Fruit fly (Drosophila melanogaster) Kc167 (cell line): ENCODE measurements around the gene Rint1.

Source experiments
- Myc ChIP-seq: fragments of >200 bp; optimal IDR thresholded peaks from 2 replicates; lab custom pipeline; 2017; ENCODE audit warnings: missing external identifiers
- Sin3A ChIP-seq: fragments of >200 bp; optimal IDR thresholded peaks from 2 replicates; lab custom pipeline; 2018; ENCODE audit warnings: missing external identifiers
- h ChIP-seq: fragments of >200 bp; optimal IDR thresholded peaks from 3 replicates; lab custom pipeline; 2018; ENCODE audit warnings: missing external identifiers
- insv ChIP-seq: fragments of >200 bp; optimal IDR thresholded peaks from 3 replicates; lab custom pipeline; 2018; ENCODE audit warnings: missing external identifiers
- psq ChIP-seq: fragments of >200 bp; optimal IDR thresholded peaks from 2 replicates; lab custom pipeline; 2017; ENCODE audit warnings: missing external identifiers
- ttk ChIP-seq: sonication (Bioruptor generic); optimal IDR thresholded peaks from 2 replicates; lab custom pipeline; 2017; ENCODE audit warnings: missing external identifiers

Gene Rint1

DNA sequence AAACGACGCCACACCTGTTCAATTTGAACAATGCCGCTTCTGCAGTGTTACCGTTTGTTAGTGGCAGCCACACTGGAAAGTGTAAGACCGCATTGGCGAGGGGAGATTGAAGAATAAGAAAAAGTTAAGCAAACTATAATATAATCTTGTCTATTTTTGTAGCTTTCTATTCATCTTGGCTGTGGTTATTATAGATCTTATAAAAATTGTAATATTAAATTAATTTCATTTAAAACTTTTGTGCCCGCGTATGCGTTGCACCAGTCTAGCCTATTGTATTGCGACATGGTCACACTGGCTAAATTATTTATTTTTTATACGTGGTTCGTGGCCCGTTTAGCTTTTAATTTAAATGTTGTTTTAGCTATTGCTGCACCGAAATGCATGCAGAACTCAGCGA, at the start of gene Rint1, which contains the start of gene RhoGEF4:
TSS of gene Rint1 (plus strand) at position 272 of the 400 bp plus-strand sequence.
TSS of gene RhoGEF4 (minus strand) at position 64 of the 400 bp plus-strand sequence.
- TF ChIP-seq psq (lab: Kevin White, UChicago) = no peak
- TF ChIP-seq Sin3A = no peak
- TF ChIP-seq Myc (lab: Kevin White, UChicago) = no peak
- no peak for TF ChIP-seq ttk
- no peak for TF ChIP-seq h (lab: Kevin White, UChicago)
- TF ChIP-seq insv (lab: Kevin White, UChicago) = no peak

DNA sequence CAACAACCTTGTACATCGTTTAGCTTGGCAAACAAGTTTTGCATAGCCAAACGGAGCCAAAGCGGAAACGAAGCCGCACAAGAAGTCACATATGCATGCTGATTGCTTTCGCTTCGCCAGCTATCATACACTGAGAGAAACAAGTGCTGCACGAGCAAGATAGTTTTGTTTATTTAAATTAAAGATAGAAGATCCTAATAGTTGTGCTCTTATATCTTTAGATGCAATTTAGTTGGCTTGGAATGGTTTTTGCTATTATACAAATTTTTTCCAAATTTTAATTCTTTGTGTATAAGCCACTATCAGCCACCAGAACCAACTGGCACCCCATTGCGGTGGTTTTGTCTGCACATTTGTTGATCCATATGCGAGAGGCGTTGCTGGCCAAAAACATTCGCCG, 39.9 kb upstream of the Rint1 start:
- TF ChIP-seq Myc (lab: Kevin White, UChicago) (no peak), h (lab: Kevin White, UChicago) (no peak), psq (lab: Kevin White, UChicago) (no peak), Sin3A (no peak), ttk (no peak), insv (lab: Kevin White, UChicago) (no peak)

DNA sequence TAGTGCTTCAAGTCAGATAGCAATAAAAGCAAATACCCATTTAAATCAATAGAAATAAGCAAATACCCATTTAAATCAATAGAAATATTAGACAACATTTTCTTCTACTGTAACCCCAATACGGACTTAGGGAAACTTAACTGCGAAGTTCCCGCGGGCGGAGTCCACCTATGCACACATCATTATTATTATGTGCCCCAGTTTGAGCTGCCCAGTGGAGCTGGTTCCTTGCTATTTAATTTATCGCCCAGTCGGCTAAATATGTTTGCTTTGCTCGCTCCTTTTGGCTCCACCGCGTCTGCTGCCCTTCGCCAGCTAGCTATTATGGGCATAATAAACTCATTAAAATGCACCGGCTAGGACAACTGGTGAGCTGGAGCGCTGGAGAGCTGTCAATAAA, 22.8 kb upstream of the Rint1 start:
- no peak for TF ChIP-seq psq (lab: Kevin White, UChicago)
- no peak for TF ChIP-seq Myc (lab: Kevin White, UChicago)
- no peak for TF ChIP-seq insv (lab: Kevin White, UChicago)
- TF ChIP-seq ttk = no peak
- TF ChIP-seq h (lab: Kevin White, UChicago) = no peak
- no peak for TF ChIP-seq Sin3A

DNA sequence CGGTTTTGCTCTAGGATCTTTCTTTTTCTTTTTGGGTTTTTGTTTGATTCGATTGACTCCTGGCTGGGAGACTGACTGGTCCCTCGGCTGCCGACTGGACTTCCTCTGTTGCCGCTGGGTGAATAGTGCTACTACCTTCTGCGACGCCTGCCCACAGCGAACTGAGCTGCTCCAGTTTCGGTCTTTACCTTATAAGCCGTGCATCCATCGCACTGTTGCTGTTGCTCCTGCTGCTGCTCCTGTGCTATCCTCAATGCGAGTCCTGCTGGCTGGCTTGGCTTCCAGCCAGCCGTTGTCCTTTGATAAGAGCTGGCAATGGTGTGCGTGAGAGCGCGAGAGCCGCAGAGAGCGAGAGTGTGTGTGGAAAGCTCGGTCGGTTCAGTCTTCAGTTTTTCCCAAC, 10.7 kb upstream of the Rint1 start, which contains the start of gene unc-13-4A:
TSS of gene unc-13-4A (minus strand) at position 143 of the 400 bp plus-strand sequence.
- no peak for TF ChIP-seq Myc (lab: Kevin White, UChicago)
- no peak for TF ChIP-seq Sin3A
- no peak for TF ChIP-seq ttk
- TF ChIP-seq insv (lab: Kevin White, UChicago) = no peak
- no peak for TF ChIP-seq psq (lab: Kevin White, UChicago)
- TF ChIP-seq h (lab: Kevin White, UChicago) = no peak

dm6 chr3L:7313559-7314132, 9.8 kb upstream of the Rint1 start:
- no peak for TF ChIP-seq ttk
- TF ChIP-seq insv (lab: Kevin White, UChicago) = no peak
- no peak for TF ChIP-seq psq (lab: Kevin White, UChicago)
- TF ChIP-seq Myc (lab: Kevin White, UChicago) = no peak
- TF ChIP-seq Sin3A = no peak
- TF ChIP-seq h (lab: Kevin White, UChicago) = no peak

DNA sequence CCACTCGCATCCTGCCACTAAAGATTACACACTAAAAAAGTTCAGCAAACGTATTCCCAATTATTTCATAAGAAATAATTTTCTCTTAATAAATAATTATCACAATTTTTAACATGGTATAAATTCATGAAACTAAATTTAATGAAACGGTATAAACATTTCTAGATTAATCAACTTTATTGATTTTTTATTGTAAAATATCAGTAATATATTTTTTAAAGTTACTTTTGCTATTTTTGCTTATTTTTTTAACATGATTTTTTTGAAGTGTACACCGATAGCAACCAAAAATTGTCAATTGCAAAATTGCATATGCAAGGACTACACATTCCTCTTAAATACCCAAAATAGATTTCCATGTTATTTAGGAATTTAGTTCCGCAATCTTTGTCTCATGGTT, 9.3 kb upstream of the Rint1 start:
- no peak for TF ChIP-seq insv (lab: Kevin White, UChicago)
- no peak for TF ChIP-seq ttk
- TF ChIP-seq h (lab: Kevin White, UChicago) = no peak
- no peak for TF ChIP-seq psq (lab: Kevin White, UChicago)
- TF ChIP-seq Sin3A = no peak
- TF ChIP-seq Myc (lab: Kevin White, UChicago) = no peak

dm6 chr3L:7319768-7320167, 3.7 kb upstream of the Rint1 start, which contains the start of gene CG8607:
Gene CG8607, plus strand, starts transcription at chr3L:7320068.
- TF ChIP-seq Sin3A (no peak), psq (lab: Kevin White, UChicago) (no peak), h (lab: Kevin White, UChicago) (no peak), Myc (lab: Kevin White, UChicago) (no peak), insv (lab: Kevin White, UChicago) (no peak), ttk (no peak)

dm6 chr3L:7326676-7327075, 3.3 kb downstream of the Rint1 start:
- TF ChIP-seq insv (lab: Kevin White, UChicago) = no peak
- TF ChIP-seq ttk = no peak
- no peak for TF ChIP-seq Myc (lab: Kevin White, UChicago)
- TF ChIP-seq h (lab: Kevin White, UChicago) = no peak

DNA sequence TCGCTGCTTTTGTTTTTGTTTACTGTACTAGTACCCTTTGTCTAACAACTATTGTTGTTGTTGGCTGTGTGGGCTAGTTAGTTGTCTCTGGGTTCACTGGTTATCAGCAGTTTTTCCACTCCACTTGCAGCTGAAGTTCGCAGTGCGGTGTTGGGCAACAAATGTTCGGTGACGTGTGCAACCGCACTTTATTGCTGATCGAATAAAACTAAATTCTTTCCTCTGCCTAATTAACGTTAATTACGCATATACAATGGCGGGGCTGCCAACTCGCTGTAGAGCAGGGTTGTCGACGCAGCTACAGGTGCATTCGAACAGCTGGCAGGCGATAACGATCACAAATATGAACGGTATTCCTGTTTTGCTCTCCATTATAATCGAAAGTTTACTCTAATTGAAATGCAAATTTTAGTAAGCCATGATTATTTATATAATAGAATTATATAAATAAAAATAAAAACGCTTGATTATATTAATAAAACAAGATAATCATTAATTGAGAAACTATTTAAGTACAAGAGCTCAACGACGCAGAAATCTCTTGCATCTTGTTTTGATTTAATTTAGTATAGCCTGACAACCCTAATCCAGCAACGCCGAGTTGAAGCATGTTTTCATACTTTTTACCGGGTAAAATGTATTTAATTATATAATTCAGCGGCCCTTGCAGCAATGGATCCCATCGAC, 5.3 kb downstream of the Rint1 start, which contains the start of the genes mrva, CG42307 and mus312:
TSS of gene mrva (minus strand) at position 276 of the 687 bp plus-strand sequence.
TSS of gene CG42307 (plus strand) at position 566 of the 687 bp plus-strand sequence.
TSS of gene mus312 (plus strand) at position 566 of the 687 bp plus-strand sequence.
- TF ChIP-seq h (lab: Kevin White, UChicago) = no peak
- no peak for TF ChIP-seq insv (lab: Kevin White, UChicago)

DNA sequence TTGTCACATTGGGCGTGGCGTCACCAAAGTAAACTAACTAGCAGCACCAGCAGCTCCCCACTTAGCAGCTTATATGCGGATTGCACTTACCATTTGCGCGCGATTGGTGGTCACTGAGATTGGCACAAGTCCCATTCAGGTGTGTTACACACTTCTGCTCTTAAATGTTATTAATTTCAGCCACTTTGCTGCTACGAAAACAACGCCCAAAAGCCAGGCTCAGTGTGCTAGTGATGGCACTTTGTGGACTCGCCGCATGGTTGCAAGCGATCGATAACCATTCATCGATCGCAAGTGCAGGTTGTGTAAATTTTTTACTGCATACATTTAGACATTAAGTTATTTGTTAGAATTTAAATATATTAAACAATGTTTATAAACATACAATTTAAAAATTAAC, 11.6 kb downstream of the Rint1 start, which contains the start of the genes wrm1 and wrm2:
TSS of gene wrm1 (minus strand) at position 237 of the 400 bp plus-strand sequence.
TSS of gene wrm2 (minus strand) at position 237 of the 400 bp plus-strand sequence.
- TF ChIP-seq Sin3A = no peak

dm6 chr3L:7338786-7339185, 15.4 kb downstream of the Rint1 start:
- TF ChIP-seq Myc (lab: Kevin White, UChicago) (no peak), ttk (no peak), insv (lab: Kevin White, UChicago) (no peak)

dm6 chr3L:7339216-7339742, 15.9 kb downstream of the Rint1 start, which contains the start of the genes lark and eco:
Gene lark, plus strand, starts transcription at chr3L:7339266.
Gene eco, minus strand, starts transcription at chr3L:7339340.
- no peak for TF ChIP-seq psq (lab: Kevin White, UChicago)
- TF ChIP-seq h (lab: Kevin White, UChicago) = no peak
- TF ChIP-seq insv (lab: Kevin White, UChicago) = no peak
- no peak for TF ChIP-seq ttk
- TF ChIP-seq Sin3A = no peak
- TF ChIP-seq Myc (lab: Kevin White, UChicago) = no peak
